Worm (Caenorhabditis elegans) whole organism, early embryonic: ENCODE measurements around the gene hmt-1.
A peak's percentile ranks its signal among the peaks of the same experiment; 100 is the strongest.

ENCODE experiments used
- B0310.2 ChIP-seq: sonication (generic microtip); optimal IDR thresholded peaks from 2 replicates; lab custom pipeline; 2016; ENCODE audit warnings: mild to moderate bottlenecking, missing genetic modification characterization, missing compliant biosample characterization
- ama-1 ChIP-seq: fragments of 150-350 bp; optimal IDR thresholded peaks from 2 replicates; lab custom pipeline; 2014
- ceh-13 ChIP-seq: fragments of 200-800 bp; sonication (Bioruptor generic); optimal IDR thresholded peaks from 2 replicates; lab custom pipeline; 2018; ENCODE audit warnings: mild to moderate bottlenecking, missing genetic modification characterization, missing compliant biosample characterization
- ets-7 ChIP-seq: sonication (generic microtip); optimal IDR thresholded peaks from 2 replicates; lab custom pipeline; 2016; ENCODE audit warnings: missing genotype, missing genetic modification characterization, missing compliant biosample characterization
- hmg-4 ChIP-seq: fragments of 200-800 bp; sonication (Bioruptor generic); optimal IDR thresholded peaks from 2 replicates; lab custom pipeline; 2018; ENCODE audit warnings: mild to moderate bottlenecking, missing genetic modification characterization, missing compliant biosample characterization
- hnd-1 ChIP-seq: sonication (generic microtip); optimal IDR thresholded peaks from 2 replicates; lab custom pipeline; 2016; ENCODE audit warnings: missing genetic modification characterization, missing compliant biosample characterization
- pes-1 ChIP-seq: fragments of 200-800 bp; sonication (Bioruptor generic); IDR thresholded peaks from 2 replicates; pipeline ENCODE4 v1.3.6; 2022; ENCODE audit warnings: missing genetic modification reagents, missing genetic modification characterization, missing compliant biosample characterization
- scrt-1 ChIP-seq: fragments of 200-800 bp; sonication (Bioruptor generic); IDR thresholded peaks from 2 replicates; pipeline ENCODE4 v1.3.6; 2022; ENCODE audit warnings: missing genetic modification characterization, missing compliant biosample characterization

DNA sequence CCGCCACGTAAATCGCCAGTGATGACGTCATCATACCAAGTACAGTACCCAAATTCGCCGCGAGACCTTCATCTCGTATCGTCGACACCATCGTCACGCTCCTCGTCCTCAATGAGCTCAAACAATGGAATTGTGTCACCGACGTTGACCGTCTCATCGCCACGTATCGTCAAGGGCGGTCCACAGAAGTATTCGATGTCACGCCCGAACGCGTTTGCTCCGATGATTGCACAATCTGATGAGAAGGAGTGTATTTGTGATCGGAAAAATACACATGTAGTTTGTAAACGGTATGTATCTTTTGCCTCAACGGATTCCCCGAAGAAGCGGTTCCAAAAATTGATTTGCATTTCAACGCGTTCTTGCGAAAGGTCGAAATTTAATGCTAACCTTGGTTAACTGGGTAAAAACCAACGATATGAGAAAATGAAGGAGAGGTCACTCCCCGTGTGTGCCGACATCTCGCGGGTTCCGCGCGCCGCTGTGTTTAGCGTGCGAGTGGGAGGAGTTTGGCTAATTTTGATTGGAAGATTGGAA, 9.6 kb downstream of the hmt-1 start:
- TF ChIP-seq ama-1 (lab: Kevin White, UChicago) (peak; percentile 84), scrt-1 (GFP tag; lab: Robert Waterston, UW) (no peak), ceh-13 (no peak), ets-7 (no peak), hmg-4 (GFP tag; lab: Kevin White, UChicago) (no peak), pes-1 (GFP tag; lab: Robert Waterston, UW) (0 out of 2 replicates have a peak, but pooled peaks have one; percentile 38), hnd-1 (tag; lab: Kevin White, UChicago) (no peak), B0310.2 (tag; lab: Kevin White, UChicago) (no peak)
